Fruit fly (Drosophila melanogaster) whole organism, embryonic: Measurements from ENCODE around the gene ND-24.

Source experiments
- B-H1 ChIP-seq: fragments of 200-800 bp; sonication (Bioruptor generic); IDR thresholded peaks from 3 replicates; pipeline ENCODE4 v1.3.6; 2022; ENCODE audit warnings: missing biosample characterization, missing genetic modification characterization
- Blimp-1 ChIP-seq: fragments of 200-800 bp; sonication (Bioruptor generic); optimal IDR thresholded peaks from 3 replicates; lab custom pipeline; 2018; ENCODE audit warnings: missing biosample characterization, missing genetic modification characterization, mild to moderate bottlenecking, moderate library complexity, missing genetic modification reagents
- CG10209 ChIP-seq: fragments of 200-800 bp; sonication (Bioruptor generic); optimal IDR thresholded peaks from 3 replicates; lab custom pipeline; 2017; ENCODE audit warnings: missing biosample characterization, mild to moderate bottlenecking, missing genetic modification characterization, missing genetic modification reagents
- CG11085 ChIP-seq: fragments of 200-800 bp; sonication (Bioruptor generic); IDR thresholded peaks from 2 replicates; pipeline ENCODE4 v1.3.6; 2022; ENCODE audit warnings: missing biosample characterization, missing genetic modification characterization
- CG11093 ChIP-seq: fragments of 200-800 bp; sonication (Bioruptor generic); IDR thresholded peaks from 3 replicates; pipeline ENCODE4 v1.3.6; 2022; ENCODE audit warnings: missing biosample characterization, missing genetic modification characterization
- CG11398 ChIP-seq: fragments of 200-800 bp; sonication (Bioruptor generic); optimal IDR thresholded peaks from 2 replicates; lab custom pipeline; 2016; ENCODE audit warnings: missing biosample characterization, missing genetic modification characterization
- CG12236 ChIP-seq: fragments of 200-800 bp; sonication (Bioruptor generic); optimal IDR thresholded peaks from 2 replicates; lab custom pipeline; 2016; ENCODE audit warnings: missing biosample characterization, missing genetic modification characterization
- CG12769 ChIP-seq: fragments of 200-800 bp; sonication (Bioruptor generic); optimal IDR thresholded peaks from 2 replicates; lab custom pipeline; 2019; ENCODE audit warnings: missing biosample characterization, mild to moderate bottlenecking, missing genetic modification characterization, moderate library complexity
- CG13775 ChIP-seq: fragments of 200-800 bp; sonication (Bioruptor generic); optimal IDR thresholded peaks from 3 replicates; lab custom pipeline; 2017; ENCODE audit warnings: missing biosample characterization, mild to moderate bottlenecking, missing genetic modification characterization
- CG15696 ChIP-seq: fragments of 200-800 bp; sonication (Bioruptor generic); optimal IDR thresholded peaks from 2 replicates; lab custom pipeline; 2019; ENCODE audit warnings: missing biosample characterization, mild to moderate bottlenecking, missing genetic modification characterization, moderate library complexity
- CG16815 ChIP-seq: fragments of 200-800 bp; sonication (Bioruptor generic); optimal IDR thresholded peaks from 3 replicates; lab custom pipeline; 2017; ENCODE audit warnings: missing biosample characterization, mild to moderate bottlenecking, missing genetic modification characterization
- CG17568 ChIP-seq: fragments of 200-800 bp; sonication (Bioruptor generic); optimal IDR thresholded peaks from 2 replicates; lab custom pipeline; 2018; ENCODE audit warnings: missing biosample characterization, mild to moderate bottlenecking, missing genetic modification characterization, moderate library complexity
- CG18476 ChIP-seq: fragments of 200-800 bp; sonication (Bioruptor generic); optimal IDR thresholded peaks from 2 replicates; lab custom pipeline; 2016; ENCODE audit warnings: missing biosample characterization, mild to moderate bottlenecking, missing genetic modification characterization
- CG6254 ChIP-seq: fragments of 200-800 bp; sonication (Bioruptor generic); optimal IDR thresholded peaks from 3 replicates; lab custom pipeline; 2017; ENCODE audit warnings: mild to moderate bottlenecking, missing biosample characterization, missing genetic modification reagents, missing genetic modification characterization
- CG7271 ChIP-seq: fragments of 200-800 bp; sonication (Bioruptor generic); optimal IDR thresholded peaks from 2 replicates; lab custom pipeline; 2018; ENCODE audit warnings: missing biosample characterization, mild to moderate bottlenecking, missing genetic modification characterization, moderate library complexity
- CG7372 ChIP-seq: fragments of 200-800 bp; sonication (Bioruptor generic); IDR thresholded peaks from 2 replicates; pipeline ENCODE4 v1.3.6; 2022; ENCODE audit warnings: missing biosample characterization, missing genetic modification characterization
- CG7963 ChIP-seq: fragments of 200-800 bp; sonication (Bioruptor generic); IDR thresholded peaks from 3 replicates; pipeline ENCODE4 v1.3.6; 2022; ENCODE audit warnings: missing biosample characterization, missing genetic modification characterization; ENCODE audit not compliant: partially characterized antibody
- CG9609 ChIP-seq: fragments of 200-800 bp; sonication (Bioruptor generic); optimal IDR thresholded peaks from 3 replicates; lab custom pipeline; 2016; ENCODE audit warnings: missing biosample characterization, missing genetic modification characterization
- CG9797 ChIP-seq: fragments of 200-800 bp; sonication (Bioruptor generic); optimal IDR thresholded peaks from 3 replicates; lab custom pipeline; 2018; ENCODE audit warnings: missing biosample characterization, mild to moderate bottlenecking, missing genetic modification characterization
- CkIIα-i1 ChIP-seq: fragments of 200-800 bp; sonication (Bioruptor generic); IDR thresholded peaks from 2 replicates; pipeline ENCODE4 v1.3.6; 2022; ENCODE audit warnings: missing biosample characterization, missing genetic modification characterization
- CoRest ChIP-seq: fragments of 200-800 bp; sonication (Bioruptor generic); optimal IDR thresholded peaks from 3 replicates; lab custom pipeline; 2018; ENCODE audit warnings: missing biosample characterization, mild to moderate bottlenecking, missing genetic modification characterization, moderate library complexity
- Dek ChIP-seq: fragments of 200-800 bp; sonication (Bioruptor generic); optimal IDR thresholded peaks from 3 replicates; lab custom pipeline; 2019; ENCODE audit warnings: missing biosample characterization, mild to moderate bottlenecking, missing genetic modification characterization, moderate library complexity
- Lpt ChIP-seq: fragments of >200 bp; optimal IDR thresholded peaks from 2 replicates; lab custom pipeline; 2018; ENCODE audit warnings: missing biosample characterization, missing genetic modification characterization
- MBD-R2 ChIP-seq: fragments of 200-800 bp; sonication (Bioruptor generic); IDR thresholded peaks from 2 replicates; pipeline ENCODE4 v1.3.6; 2022; ENCODE audit warnings: missing biosample characterization, missing genetic modification characterization
- Meics ChIP-seq: fragments of 200-800 bp; sonication (Bioruptor generic); optimal IDR thresholded peaks from 2 replicates; lab custom pipeline; 2017; ENCODE audit warnings: missing biosample characterization, mild to moderate bottlenecking, missing genetic modification characterization
- NC2β ChIP-seq: fragments of 200-800 bp; sonication (Bioruptor generic); optimal IDR thresholded peaks from 2 replicates; lab custom pipeline; 2016; ENCODE audit warnings: missing biosample characterization, missing genetic modification characterization
- Neu2 ChIP-seq: fragments of 200-800 bp; sonication (Bioruptor generic); optimal IDR thresholded peaks from 3 replicates; lab custom pipeline; 2016; ENCODE audit warnings: missing biosample characterization, missing genetic modification characterization, borderline replicate concordance
- Nf-YB ChIP-seq: fragments of 200-800 bp; sonication (Bioruptor generic); optimal IDR thresholded peaks from 3 replicates; lab custom pipeline; 2019; ENCODE audit warnings: missing biosample characterization, mild to moderate bottlenecking, missing genetic modification characterization, moderate library complexity
- Sox102F ChIP-seq: fragments of 200-800 bp; sonication (Bioruptor generic); optimal IDR thresholded peaks from 2 replicates; lab custom pipeline; 2018; ENCODE audit warnings: missing biosample characterization, mild to moderate bottlenecking, missing genetic modification characterization, moderate library complexity
- Xbp1 ChIP-seq: fragments of 200-800 bp; sonication (Bioruptor generic); optimal IDR thresholded peaks from 3 replicates; lab custom pipeline; 2016; ENCODE audit warnings: missing biosample characterization, mild to moderate bottlenecking, missing genetic modification characterization
- YL-1 ChIP-seq: fragments of 200-800 bp; sonication (Bioruptor generic); optimal IDR thresholded peaks from 3 replicates; lab custom pipeline; 2017; ENCODE audit warnings: missing biosample characterization, mild to moderate bottlenecking, missing genetic modification characterization
- ash1 ChIP-seq: fragments of 200-800 bp; sonication (Bioruptor generic); optimal IDR thresholded peaks from 2 replicates; lab custom pipeline; 2018; ENCODE audit warnings: missing biosample characterization, mild to moderate bottlenecking, missing genetic modification characterization
- bigmax ChIP-seq: fragments of 200-800 bp; sonication (Bioruptor generic); optimal IDR thresholded peaks from 2 replicates; lab custom pipeline; 2018; ENCODE audit warnings: missing biosample characterization, mild to moderate bottlenecking, missing genetic modification characterization
- cas ChIP-seq: fragments of 200-800 bp; sonication (Bioruptor generic); IDR thresholded peaks from 2 replicates; pipeline ENCODE4 v1.3.6; 2022; ENCODE audit warnings: missing biosample characterization, missing genetic modification characterization
- ci ChIP-seq: fragments of 200-800 bp; sonication (Bioruptor generic); IDR thresholded peaks from 3 replicates; pipeline ENCODE4 v1.3.6; 2022; ENCODE audit warnings: missing biosample characterization, missing genetic modification characterization
- disco-r ChIP-seq: fragments of 200-800 bp; sonication (Bioruptor generic); optimal IDR thresholded peaks from 2 replicates; lab custom pipeline; 2016; ENCODE audit warnings: missing biosample characterization, missing genetic modification characterization
- dmrt99B ChIP-seq: fragments of 200-800 bp; sonication (Bioruptor generic); optimal IDR thresholded peaks from 2 replicates; lab custom pipeline; 2018; ENCODE audit warnings: missing biosample characterization, mild to moderate bottlenecking, missing genetic modification characterization, moderate library complexity
- en ChIP-seq: fragments of 200-800 bp; sonication (Bioruptor generic); optimal IDR thresholded peaks from 2 replicates; lab custom pipeline; 2016; ENCODE audit warnings: missing biosample characterization, missing genetic modification characterization
- eve ChIP-seq, 2 experiments: fragments of >200 bp; optimal IDR thresholded peaks; 2 replicates each; lab custom pipeline; 2017; ENCODE audit warnings: missing biosample characterization in 2 of 2, missing genetic modification characterization in 2 of 2
- mam ChIP-seq: fragments of 200-800 bp; sonication (Bioruptor generic); optimal IDR thresholded peaks from 3 replicates; lab custom pipeline; 2016; ENCODE audit warnings: missing biosample characterization, missing genetic modification characterization
- oc ChIP-seq: fragments of 200-800 bp; sonication (Bioruptor generic); optimal IDR thresholded peaks from 2 replicates; lab custom pipeline; 2018; ENCODE audit warnings: missing biosample characterization, mild to moderate bottlenecking, missing genetic modification characterization, moderate library complexity
- onecut ChIP-seq: fragments of 200-800 bp; sonication (Bioruptor generic); IDR thresholded peaks from 2 replicates; pipeline ENCODE4 v1.3.6; 2022; ENCODE audit warnings: missing biosample characterization, missing genetic modification characterization
- pros ChIP-seq: fragments of 200-800 bp; sonication (Bioruptor generic); optimal IDR thresholded peaks from 3 replicates; lab custom pipeline; 2019; ENCODE audit warnings: missing biosample characterization, mild to moderate bottlenecking, missing genetic modification characterization, moderate library complexity
- psq ChIP-seq: fragments of 200-800 bp; sonication (Bioruptor generic); optimal IDR thresholded peaks from 2 replicates; lab custom pipeline; 2017; ENCODE audit warnings: missing biosample characterization, missing genetic modification characterization
- row ChIP-seq: fragments of 200-800 bp; sonication (Bioruptor generic); IDR thresholded peaks from 3 replicates; pipeline ENCODE4 v1.3.6; 2022; ENCODE audit warnings: missing biosample characterization, missing genetic modification characterization
- sd ChIP-seq: fragments of 200-800 bp; sonication (Bioruptor generic); optimal IDR thresholded peaks from 3 replicates; lab custom pipeline; 2018; ENCODE audit warnings: missing biosample characterization, mild to moderate bottlenecking, missing genetic modification characterization, moderate library complexity
- tap ChIP-seq: fragments of 200-800 bp; optimal IDR thresholded peaks from 3 replicates; lab custom pipeline; 2019; ENCODE audit warnings: missing biosample characterization, mild to moderate bottlenecking, missing genetic modification characterization, moderate library complexity
- twi ChIP-seq: fragments of 200-800 bp; optimal IDR thresholded peaks from 2 replicates; lab custom pipeline; 2019; ENCODE audit warnings: missing biosample characterization, mild to moderate bottlenecking, missing genetic modification characterization, moderate library complexity
- wek ChIP-seq: fragments of 200-800 bp; sonication (Bioruptor generic); optimal IDR thresholded peaks from 3 replicates; lab custom pipeline; 2018; ENCODE audit warnings: missing biosample characterization, mild to moderate bottlenecking, missing genetic modification characterization, moderate library complexity

The ND-24 gene

DNA sequence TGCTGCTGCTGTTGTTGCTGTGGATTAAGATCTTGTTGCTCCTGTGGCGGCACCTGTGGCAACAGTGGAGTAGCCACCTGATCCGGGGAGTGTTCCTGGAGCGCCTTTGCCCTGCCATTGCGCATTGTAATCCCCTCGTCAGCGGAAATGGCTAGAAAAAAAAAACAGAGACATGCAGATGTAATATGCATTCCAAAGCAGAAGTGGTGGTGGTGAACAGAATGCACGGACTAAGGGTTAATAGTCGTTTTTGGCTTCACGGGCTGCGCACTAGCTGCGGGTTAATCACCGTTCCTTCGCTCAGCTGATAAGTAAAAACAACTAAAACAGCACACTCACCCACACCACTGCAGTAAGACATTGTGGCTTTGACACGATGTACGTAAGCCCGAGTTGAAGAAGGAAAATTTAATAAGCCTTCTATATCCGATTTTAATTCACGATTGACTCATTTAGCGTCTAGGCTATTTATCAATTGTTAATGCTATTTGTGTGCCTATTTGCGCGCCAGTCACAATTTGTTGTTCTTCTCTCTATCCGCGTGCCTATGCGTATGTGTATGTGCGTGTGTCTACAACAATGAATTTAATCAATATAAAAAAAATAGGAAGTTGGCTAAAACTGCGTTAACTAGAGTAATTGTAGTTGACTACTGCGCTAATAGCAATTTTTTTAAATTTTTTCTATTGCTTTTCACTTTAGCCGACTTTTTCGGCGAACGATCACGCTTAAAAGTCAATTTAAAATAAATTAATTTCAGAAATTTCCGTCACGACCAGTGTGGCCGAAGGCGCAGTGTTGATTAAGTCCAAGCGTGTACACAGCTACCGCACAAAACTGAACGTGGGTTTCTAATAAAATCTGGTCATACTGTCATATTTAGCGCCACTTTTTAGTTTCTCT is 4.5 kb upstream of the ND-24 start, which contains the start of gene stas (continued):
- no peak for TF ChIP-seq Blimp-1 (GFP tag; lab: Kevin White, UChicago)
- no peak for TF ChIP-seq en (GFP tag; lab: Kevin White, UChicago)
- TF ChIP-seq CG11093 (GFP tag; lab: Robert Waterston, UW): no peak
- TF ChIP-seq Neu2 (GFP tag; lab: Kevin White, UChicago): no peak
- TF ChIP-seq eve (GFP tag; optimal IDR thresholded peaks at IDR 0.05; lab: Kevin White, UChicago): no peak
- TF ChIP-seq YL-1 (GFP tag; lab: Kevin White, UChicago): peak; percentile 81
- TF ChIP-seq MBD-R2: peak; percentile 41
- TF ChIP-seq CG16815: no peak
- no peak for TF ChIP-seq CG10209 (GFP tag; lab: Kevin White, UChicago)
- no peak for TF ChIP-seq CG17568
- TF ChIP-seq cas (GFP tag; lab: Robert Waterston, UW): no peak
- TF ChIP-seq CG9797 (GFP tag; lab: Kevin White, UChicago): peak; percentile 83
- TF ChIP-seq CG13775 (GFP tag; lab: Kevin White, UChicago): no peak
- peak; percentile 25 for TF ChIP-seq sd (tag; lab: Kevin White, UChicago)
- no peak for TF ChIP-seq CG9609 (GFP tag; lab: Kevin White, UChicago)
- TF ChIP-seq NC2β (GFP tag; lab: Kevin White, UChicago): no peak
- no peak for TF ChIP-seq CG11085 (GFP tag; lab: Robert Waterston, UW)
- TF ChIP-seq CG18476: no peak
- TF ChIP-seq CG15696 (tag; lab: Kevin White, UChicago): no peak
- no peak for TF ChIP-seq tap (tag; lab: Kevin White, UChicago)
- no peak for TF ChIP-seq Nf-YB (GFP tag; lab: Kevin White, UChicago)
- peak; percentile 24 for TF ChIP-seq Meics (GFP tag; lab: Kevin White, UChicago)
- TF ChIP-seq B-H1 (GFP tag; lab: Robert Waterston, UW): no peak
- no peak for TF ChIP-seq CG6254 (GFP tag; lab: Kevin White, UChicago)
- TF ChIP-seq Sox102F (GFP tag; lab: Kevin White, UChicago): no peak
- TF ChIP-seq Lpt: no peak
- TF ChIP-seq CG11398 (GFP tag; lab: Kevin White, UChicago): no peak
- no peak for TF ChIP-seq psq (GFP tag; lab: Kevin White, UChicago)
- no peak for TF ChIP-seq CG7372 (GFP tag; lab: Robert Waterston, UW)
- TF ChIP-seq dmrt99B: no peak
- TF ChIP-seq CkIIα-i1: no peak
- no peak for TF ChIP-seq oc (tag; lab: Kevin White, UChicago)
- no peak for TF ChIP-seq CG7271 (tag; lab: Kevin White, UChicago)
- no peak for TF ChIP-seq Xbp1 (GFP tag; lab: Kevin White, UChicago)
- TF ChIP-seq disco-r (GFP tag; lab: Kevin White, UChicago): no peak
- no peak for TF ChIP-seq bigmax
- no peak for TF ChIP-seq wek
- no peak for TF ChIP-seq Dek
- peak; percentile 9 for TF ChIP-seq CoRest (tag; lab: Kevin White, UChicago)
- TF ChIP-seq pros (GFP tag; lab: Kevin White, UChicago): no peak
- no peak for TF ChIP-seq mam
- no peak for TF ChIP-seq ash1 (GFP tag; lab: Kevin White, UChicago)
- peak; percentile 61 for TF ChIP-seq onecut (GFP tag; lab: Robert Waterston, UW)
- no peak for TF ChIP-seq CG7963 (GFP tag; lab: Robert Waterston, UW)
- TF ChIP-seq CG12236: no peak
- TF ChIP-seq twi: no peak
- TF ChIP-seq CG12769 (tag; lab: Kevin White, UChicago): no peak
- no peak for TF ChIP-seq ci (GFP tag; lab: Robert Waterston, UW)
- peak; percentile 40; the same call in 2 of the 3 replicates for TF ChIP-seq row
